Worm (Caenorhabditis elegans): ENCODE measurements around the gene T11F9.14.

- no peak for TF ChIP-seq nhr-90 (tag; optimal IDR thresholded peaks at IDR 0.05)
- TF ChIP-seq T26A5.8 (tag; optimal IDR thresholded peaks at IDR 0.05) = no peak
- no peak for TF ChIP-seq F57C9.4 (tag; optimal IDR thresholded peaks at IDR 0.05)
- TF ChIP-seq attf-6 (GFP tag; IDR thresholded peaks at IDR 0.05) = no peak
- no peak for TF ChIP-seq Y79H2A.3 (GFP tag; conservative IDR thresholded peaks at IDR 0.05)
- TF ChIP-seq ceh-100 (GFP tag; IDR thresholded peaks at IDR 0.05) = no peak
- no peak for TF ChIP-seq rec-8 (tag; optimal IDR thresholded peaks at IDR 0.05)
- TF ChIP-seq snpc-3.4 (tag; optimal IDR thresholded peaks at IDR 0.05) = no peak
- no peak for TF ChIP-seq F52B5.7 (tag; optimal IDR thresholded peaks at IDR 0.05)
- TF ChIP-seq repo-1 (tag; optimal IDR thresholded peaks at IDR 0.05) = no peak
- no peak for TF ChIP-seq hmg-20 (GFP tag; IDR thresholded peaks at IDR 0.05)
- no peak for TF ChIP-seq efl-1 (GFP tag; optimal IDR thresholded peaks at IDR 0.05)
- no peak for TF ChIP-seq dpff-1 (tag; optimal IDR thresholded peaks at IDR 0.05)
- TF ChIP-seq F22D6.2 (tag; optimal IDR thresholded peaks at IDR 0.05) = no peak
These were observed 15.6 kb upstream of the T11F9.14 start, which contains the start of gene htrl-1 for ce11 chrV:11496283-11496682.
